Fruit fly (Drosophila melanogaster) whole organism, pupa: Measurements from ENCODE around the gene CG2794.
A peak's percentile ranks its signal among the peaks of the same experiment; 100 is the strongest.

ENCODE experiments used
- CG10348 ChIP-seq: fragments of 200-800 bp; sonication (Bioruptor generic); IDR thresholded peaks from 2 replicates; pipeline ENCODE4 v1.3.6; 2022; ENCODE audit warnings: missing biosample characterization, missing genetic modification characterization
- CG12605 ChIP-seq: fragments of 200-800 bp; sonication (Bioruptor generic); IDR thresholded peaks from 2 replicates; pipeline ENCODE4 v1.3.6; 2022; ENCODE audit warnings: missing biosample characterization, missing genetic modification characterization
- CG13204 ChIP-seq: fragments of 200-800 bp; sonication (Bioruptor generic); optimal IDR thresholded peaks from 2 replicates; lab custom pipeline; 2018; ENCODE audit warnings: missing biosample characterization, mild to moderate bottlenecking, missing genetic modification characterization, moderate library complexity
- CG14655 ChIP-seq: fragments of 200-800 bp; sonication (Bioruptor generic); optimal IDR thresholded peaks from 3 replicates; lab custom pipeline; 2017; ENCODE audit warnings: mild to moderate bottlenecking, missing biosample characterization, missing genetic modification reagents, missing genetic modification characterization
- CG15710 ChIP-seq: fragments of 200-800 bp; sonication (Bioruptor generic); optimal IDR thresholded peaks from 2 replicates; lab custom pipeline; 2018; ENCODE audit warnings: missing biosample characterization, mild to moderate bottlenecking, missing genetic modification characterization, moderate library complexity
- CG17806 ChIP-seq: fragments of 200-800 bp; sonication (Bioruptor generic); optimal IDR thresholded peaks from 2 replicates; lab custom pipeline; 2018; ENCODE audit warnings: missing biosample characterization, mild to moderate bottlenecking, missing genetic modification characterization, moderate library complexity
- CG34367 ChIP-seq: fragments of 200-800 bp; sonication (Bioruptor generic); optimal IDR thresholded peaks from 2 replicates; lab custom pipeline; 2018; ENCODE audit warnings: missing biosample characterization, mild to moderate bottlenecking, missing genetic modification characterization
- CG4496 ChIP-seq: fragments of 200-800 bp; sonication (Bioruptor generic); IDR thresholded peaks from 3 replicates; pipeline ENCODE4 v1.3.6; 2022; ENCODE audit warnings: missing biosample characterization, missing genetic modification characterization
- CG8159 ChIP-seq: fragments of 200-800 bp; sonication (Bioruptor generic); optimal IDR thresholded peaks from 3 replicates; lab custom pipeline; 2018; ENCODE audit warnings: missing biosample characterization, mild to moderate bottlenecking, missing genetic modification characterization, moderate library complexity
- CG8301 ChIP-seq: fragments of 200-800 bp; sonication (Bioruptor generic); optimal IDR thresholded peaks from 2 replicates; lab custom pipeline; 2018; ENCODE audit warnings: missing biosample characterization, mild to moderate bottlenecking, missing genetic modification characterization
- CG9948 ChIP-seq: fragments of 200-800 bp; sonication (Bioruptor generic); optimal IDR thresholded peaks from 2 replicates; lab custom pipeline; 2018; ENCODE audit warnings: missing biosample characterization, mild to moderate bottlenecking, missing genetic modification characterization, moderate library complexity
- D1 ChIP-seq: fragments of 200-800 bp; sonication (Bioruptor generic); optimal IDR thresholded peaks from 2 replicates; lab custom pipeline; 2018; ENCODE audit warnings: missing biosample characterization, mild to moderate bottlenecking, missing genetic modification characterization, moderate library complexity
- EcR ChIP-seq: fragments of 200-800 bp; sonication (Bioruptor generic); optimal IDR thresholded peaks from 3 replicates; lab custom pipeline; 2019; ENCODE audit warnings: missing biosample characterization, missing genetic modification characterization, mild to moderate bottlenecking, moderate library complexity, missing genetic modification reagents
- Ets98B ChIP-seq: fragments of 200-800 bp; sonication (Bioruptor generic); IDR thresholded peaks from 2 replicates; pipeline ENCODE4 v1.3.6; 2022; ENCODE audit warnings: missing biosample characterization, missing genetic modification characterization
- Pif1B ChIP-seq: fragments of 200-800 bp; sonication (Bioruptor generic); optimal IDR thresholded peaks from 3 replicates; lab custom pipeline; 2016; ENCODE audit warnings: missing biosample characterization, missing genetic modification characterization
- Snoo ChIP-seq: fragments of 200-800 bp; sonication (Bioruptor generic); optimal IDR thresholded peaks from 3 replicates; lab custom pipeline; 2017; ENCODE audit warnings: missing biosample characterization, mild to moderate bottlenecking, missing genetic modification characterization, inconsistent platforms
- fd96Ca ChIP-seq: fragments of 200-800 bp; sonication (Bioruptor generic); IDR thresholded peaks from 3 replicates; pipeline ENCODE4 v1.3.6; 2022; ENCODE audit warnings: missing biosample characterization, missing genetic modification characterization
- gl ChIP-seq: fragments of 200-800 bp; sonication (Bioruptor generic); optimal IDR thresholded peaks from 2 replicates; lab custom pipeline; 2018; ENCODE audit warnings: missing biosample characterization, mild to moderate bottlenecking, missing genetic modification characterization
- rn ChIP-seq: fragments of 200-800 bp; sonication (Bioruptor generic); IDR thresholded peaks from 2 replicates; pipeline ENCODE4 v1.3.6; 2022; ENCODE audit warnings: missing biosample characterization, missing genetic modification characterization

The CG2794 gene

DNA sequence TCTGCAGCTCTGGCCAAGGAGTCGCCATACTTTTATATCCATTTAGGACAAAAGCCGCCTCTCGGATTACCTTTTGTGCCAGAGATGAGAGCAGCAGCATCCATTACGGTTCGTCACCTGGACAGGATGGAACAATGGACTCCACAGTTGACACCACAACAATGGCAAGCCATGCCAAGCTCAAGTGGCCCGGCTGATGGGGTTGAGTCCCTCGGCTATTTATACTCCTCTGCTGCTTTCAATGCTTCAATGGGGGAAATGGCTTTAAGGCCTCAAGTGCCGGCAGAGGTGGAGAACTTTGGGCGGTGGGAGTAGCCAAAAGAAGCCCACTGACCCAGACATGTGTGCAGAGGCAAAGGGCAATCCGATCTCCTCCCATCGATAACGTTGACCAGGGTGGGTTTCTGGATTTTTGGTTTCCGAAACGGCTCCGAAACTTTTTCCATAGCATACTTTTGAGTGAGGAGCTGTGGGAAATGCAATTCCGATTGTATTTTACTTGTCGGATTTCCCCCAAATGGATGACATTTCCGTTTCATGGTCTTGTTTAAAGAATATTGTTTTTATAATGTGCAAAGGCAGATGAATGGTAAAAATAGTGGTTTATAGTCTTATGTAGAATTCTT, 12.7 kb downstream of the CG2794 start, which contains the start of gene Ptth:
Ptth (minus strand) TSS at position 338 of the 626 bp plus-strand sequence.
- no peak for TF ChIP-seq CG14655 (GFP tag; lab: Kevin White, UChicago)
- TF ChIP-seq D1 (tag; lab: Kevin White, UChicago): no peak
- TF ChIP-seq fd96Ca (GFP tag; lab: Robert Waterston, UW): no peak
- TF ChIP-seq rn (GFP tag; lab: Robert Waterston, UW): no peak
- no peak for TF ChIP-seq Snoo
- TF ChIP-seq CG4496 (GFP tag; lab: Robert Waterston, UW): 0 out of 3 replicates have a peak, but pooled peaks have one; percentile 16
- no peak for TF ChIP-seq CG15710 (tag; lab: Kevin White, UChicago)
- no peak for TF ChIP-seq CG17806 (tag; lab: Kevin White, UChicago)

DNA sequence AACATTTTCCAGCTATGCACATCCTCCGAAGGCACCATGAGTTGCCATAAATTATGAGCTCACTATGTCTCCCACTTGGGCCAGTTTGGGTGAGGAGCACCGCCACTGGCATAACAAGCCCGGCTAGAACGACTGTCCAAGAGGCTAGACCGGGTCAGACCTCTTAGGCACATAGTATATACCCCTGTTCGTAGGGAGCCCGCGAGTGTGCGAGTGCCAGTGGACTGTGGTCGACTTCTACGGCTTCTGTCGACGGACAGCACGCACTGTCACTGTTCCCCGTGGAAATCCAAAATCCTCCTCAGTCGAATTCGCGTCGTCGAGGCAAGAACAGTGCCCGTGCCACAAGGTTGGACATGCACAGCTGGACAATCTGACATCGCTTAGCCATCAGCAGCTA, 13.2 kb downstream of the CG2794 start, which contains the start of gene Pph13:
Pph13 (plus strand) TSS at position 301 of the 400 bp plus-strand sequence.
- TF ChIP-seq D1 (tag; lab: Kevin White, UChicago) (no peak), fd96Ca (GFP tag; lab: Robert Waterston, UW) (no peak), Pif1B (GFP tag; lab: Kevin White, UChicago) (no peak), CG34367 (no peak), CG4496 (GFP tag; lab: Robert Waterston, UW) (no peak), CG8301 (tag; lab: Kevin White, UChicago) (no peak), rn (GFP tag; lab: Robert Waterston, UW) (no peak), gl (tag; lab: Kevin White, UChicago) (no peak)

DNA sequence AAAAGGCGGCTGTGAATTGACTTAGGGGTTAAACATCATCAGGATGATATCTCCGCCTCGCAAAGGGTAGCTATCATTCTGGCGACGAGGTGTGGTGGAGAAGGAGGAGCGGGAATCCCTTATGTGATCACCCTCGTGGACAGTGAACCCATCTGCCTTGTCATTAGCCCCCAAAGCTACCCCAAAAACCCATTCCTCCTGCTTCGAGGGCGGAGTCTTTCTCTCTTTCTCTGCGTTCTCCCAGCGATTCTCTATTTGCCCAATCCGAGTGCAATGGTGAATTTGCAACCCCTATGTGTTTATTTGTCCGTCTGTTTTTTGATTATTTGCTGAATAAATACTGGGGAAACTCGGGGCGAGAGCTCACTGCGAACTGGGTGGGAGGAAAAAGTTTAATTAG, 21.3 kb downstream of the CG2794 start:
- TF ChIP-seq CG34367: no peak
- no peak for TF ChIP-seq CG15710 (tag; lab: Kevin White, UChicago)
- TF ChIP-seq Ets98B (GFP tag; lab: Robert Waterston, UW): no peak
- TF ChIP-seq CG17806 (tag; lab: Kevin White, UChicago): no peak
- TF ChIP-seq CG9948 (tag; lab: Kevin White, UChicago): no peak
- no peak for TF ChIP-seq Pif1B (GFP tag; lab: Kevin White, UChicago)
- no peak for TF ChIP-seq D1 (tag; lab: Kevin White, UChicago)
- TF ChIP-seq CG13204 (GFP tag; lab: Kevin White, UChicago): no peak
- TF ChIP-seq CG8159: no peak
- no peak for TF ChIP-seq CG10348 (GFP tag; lab: Robert Waterston, UW)
- no peak for TF ChIP-seq CG4496 (GFP tag; lab: Robert Waterston, UW)
- no peak for TF ChIP-seq Snoo
- no peak for TF ChIP-seq gl (tag; lab: Kevin White, UChicago)
- no peak for TF ChIP-seq CG14655 (GFP tag; lab: Kevin White, UChicago)
- TF ChIP-seq, all 21 proteins: peak for 0

DNA sequence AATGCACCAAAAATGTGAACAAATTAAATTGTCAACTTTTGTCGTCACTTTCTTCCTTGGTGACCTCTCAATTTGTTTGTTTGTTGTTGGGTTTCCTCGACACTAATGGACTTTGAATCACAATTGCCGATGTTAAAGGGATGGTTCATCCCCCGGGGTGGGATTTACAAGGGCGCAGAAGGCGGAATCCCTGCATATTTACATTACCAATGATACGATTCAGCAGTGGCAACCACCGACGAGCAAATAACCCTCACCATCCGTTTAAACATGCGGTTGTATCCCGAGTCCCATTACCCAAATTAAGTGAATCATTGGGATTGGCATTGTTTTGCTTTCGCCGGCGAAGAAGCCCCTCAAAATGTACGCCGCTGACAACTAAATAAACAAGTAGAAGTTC, 27.5 kb downstream of the CG2794 start:
- no peak for TF ChIP-seq CG10348 (GFP tag; lab: Robert Waterston, UW)
- no peak for TF ChIP-seq EcR (GFP tag; lab: Kevin White, UChicago)
- TF ChIP-seq CG13204 (GFP tag; lab: Kevin White, UChicago): no peak
- no peak for TF ChIP-seq gl (tag; lab: Kevin White, UChicago)
- no peak for TF ChIP-seq Snoo
- TF ChIP-seq CG15710 (tag; lab: Kevin White, UChicago): no peak
- TF ChIP-seq fd96Ca (GFP tag; lab: Robert Waterston, UW): no peak
- TF ChIP-seq CG8301 (tag; lab: Kevin White, UChicago): no peak
- TF ChIP-seq, all 21 proteins: peak for 0

DNA sequence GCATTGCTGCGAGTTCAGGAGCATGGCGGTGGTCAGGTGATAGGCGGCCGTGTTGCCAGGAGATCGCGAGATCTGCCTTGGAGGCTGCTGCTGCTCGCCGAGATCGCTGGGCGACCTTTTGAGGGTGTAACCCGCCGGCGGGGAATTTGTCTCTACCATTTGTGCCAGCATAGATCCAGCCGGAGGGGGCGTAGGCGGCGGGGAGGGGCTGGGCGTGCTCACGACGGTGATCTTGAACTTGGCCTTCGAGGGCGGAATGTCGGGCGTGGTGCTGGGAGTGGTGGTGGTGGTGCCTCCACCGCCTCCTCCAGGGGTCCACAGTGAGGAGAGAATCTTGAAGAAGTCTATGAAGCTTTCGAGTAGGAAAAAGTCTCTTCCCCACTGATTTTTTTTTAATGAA, 30.1 kb downstream of the CG2794 start:
- TF ChIP-seq Snoo: no peak
- TF ChIP-seq CG8301 (tag; lab: Kevin White, UChicago): no peak
- TF ChIP-seq rn (GFP tag; lab: Robert Waterston, UW): 0 out of 2 replicates have a peak, but pooled peaks have one; percentile 6
- no peak for TF ChIP-seq Ets98B (GFP tag; lab: Robert Waterston, UW)
- no peak for TF ChIP-seq D1 (tag; lab: Kevin White, UChicago)

DNA sequence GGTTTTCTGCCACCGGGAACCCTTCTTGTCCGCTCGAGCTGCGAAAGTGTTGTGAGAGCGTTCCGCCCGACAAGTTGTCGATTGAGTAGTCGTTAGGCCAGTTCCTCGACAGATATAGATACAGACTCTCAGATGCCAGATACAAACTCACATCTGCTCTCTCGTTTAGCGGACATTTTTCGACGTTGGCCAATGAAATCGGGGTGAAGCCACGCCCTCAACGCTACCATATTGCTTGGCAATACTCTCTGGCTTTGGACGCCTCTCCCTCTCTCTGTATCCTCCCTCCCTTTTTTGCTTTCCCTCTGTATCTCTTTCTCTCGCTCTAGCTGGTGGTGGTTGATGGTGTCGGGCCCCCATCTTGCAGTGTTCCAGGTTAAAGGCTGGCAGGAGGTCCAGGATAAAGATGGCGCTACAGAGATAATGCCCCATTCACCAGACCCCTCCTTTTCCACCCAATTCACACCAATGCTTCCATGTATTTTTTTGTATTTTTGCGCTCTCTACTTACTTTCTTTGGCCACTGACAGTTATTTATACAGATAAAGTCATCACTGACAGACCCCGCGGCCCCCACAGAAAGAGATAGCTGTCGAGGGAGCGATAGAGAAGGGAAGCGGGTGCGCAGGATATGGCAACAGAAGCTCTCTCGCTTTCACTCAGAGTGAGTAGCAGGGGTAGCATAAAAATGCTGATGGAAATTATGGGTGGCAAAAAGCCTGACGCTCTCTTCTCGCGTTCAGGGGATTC, 30.8 kb downstream of the CG2794 start, which contains the start of gene Gsc:
Gsc (minus strand) TSS at position 51 of the 750 bp plus-strand sequence.
- TF ChIP-seq CG4496 (GFP tag; lab: Robert Waterston, UW): 0 out of 3 replicates have a peak, but pooled peaks have one; percentile 40
- TF ChIP-seq CG12605 (GFP tag; lab: Robert Waterston, UW): no peak
- TF ChIP-seq, all 21 proteins: peak for 1

DNA sequence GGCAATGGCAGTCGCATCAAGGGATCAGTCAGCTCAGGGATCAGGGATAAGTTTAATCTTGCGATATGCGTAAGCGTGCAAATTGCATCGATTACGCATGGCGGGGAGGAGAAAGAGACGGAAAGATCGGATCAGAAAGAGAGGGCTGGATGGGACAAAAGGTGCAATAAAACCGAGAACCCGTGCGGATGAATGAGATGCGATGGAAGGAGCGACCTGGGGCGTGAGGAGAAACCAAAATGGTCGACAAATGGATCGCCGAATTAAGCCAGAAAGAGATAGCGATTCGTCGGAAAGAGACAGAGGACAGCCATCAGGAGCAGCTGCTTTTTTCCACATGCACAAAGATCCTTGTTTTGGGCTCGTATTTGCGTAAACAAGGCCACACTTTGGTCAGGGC, 33.8 kb downstream of the CG2794 start:
- TF ChIP-seq rn (GFP tag; lab: Robert Waterston, UW) (no peak), CG14655 (GFP tag; lab: Kevin White, UChicago) (no peak), CG4496 (GFP tag; lab: Robert Waterston, UW) (no peak), CG15710 (tag; lab: Kevin White, UChicago) (no peak), CG9948 (tag; lab: Kevin White, UChicago) (no peak), CG10348 (GFP tag; lab: Robert Waterston, UW) (no peak)
